Fruit fly (Drosophila melanogaster) whole organism, prepupa: ENCODE data around the gene fy.

Experiments
- Blimp-1 ChIP-seq: fragments of 200-800 bp; sonication (Bioruptor generic); optimal IDR thresholded peaks from 3 replicates; lab custom pipeline; 2017; ENCODE audit warnings: missing biosample characterization, missing genetic modification characterization, mild to moderate bottlenecking, moderate library complexity, missing genetic modification reagents
- CG10631 ChIP-seq: fragments of 200-800 bp; sonication (Bioruptor generic); optimal IDR thresholded peaks from 2 replicates; lab custom pipeline; 2016; ENCODE audit warnings: missing biosample characterization, missing genetic modification characterization
- CG10669 ChIP-seq: fragments of 200-800 bp; sonication (Bioruptor generic); optimal IDR thresholded peaks from 3 replicates; lab custom pipeline; 2018; ENCODE audit warnings: missing biosample characterization, mild to moderate bottlenecking, missing genetic modification characterization, moderate library complexity
- CG11762 ChIP-seq: fragments of 200-800 bp; sonication (Bioruptor generic); optimal IDR thresholded peaks from 3 replicates; lab custom pipeline; 2016; ENCODE audit warnings: missing biosample characterization, missing genetic modification characterization; ENCODE audit not compliant: insufficient read depth
- CG16779 ChIP-seq: fragments of 200-800 bp; sonication (Bioruptor generic); optimal IDR thresholded peaks from 3 replicates; lab custom pipeline; 2017; ENCODE audit warnings: missing biosample characterization, mild to moderate bottlenecking, missing genetic modification characterization
- CG3032 ChIP-seq: fragments of 200-800 bp; optimal IDR thresholded peaks from 2 replicates; lab custom pipeline; 2019; ENCODE audit warnings: missing biosample characterization, mild to moderate bottlenecking, missing genetic modification characterization, moderate library complexity
- CG31627 ChIP-seq: fragments of 200-800 bp; sonication (Bioruptor generic); optimal IDR thresholded peaks from 3 replicates; lab custom pipeline; 2016; ENCODE audit warnings: missing biosample characterization, missing genetic modification characterization
- CG32006 ChIP-seq: fragments of 200-800 bp; sonication (Bioruptor generic); optimal IDR thresholded peaks from 3 replicates; lab custom pipeline; 2017; ENCODE audit warnings: missing biosample characterization, mild to moderate bottlenecking, missing genetic modification characterization
- CG3919 ChIP-seq: fragments of 200-800 bp; sonication (Bioruptor generic); optimal IDR thresholded peaks from 3 replicates; lab custom pipeline; 2016; ENCODE audit warnings: missing biosample characterization, missing genetic modification characterization
- CG6163 ChIP-seq: fragments of 200-800 bp; sonication (Bioruptor generic); IDR thresholded peaks from 3 replicates; pipeline ENCODE4 v1.3.6; 2022; ENCODE audit warnings: missing biosample characterization, missing genetic modification characterization
- CG6808 ChIP-seq: fragments of 200-800 bp; sonication (Bioruptor generic); optimal IDR thresholded peaks from 3 replicates; lab custom pipeline; 2017; ENCODE audit warnings: missing biosample characterization, missing genetic modification characterization, mild to moderate bottlenecking, moderate library complexity, missing genetic modification reagents
- CG7368 ChIP-seq: fragments of 200-800 bp; sonication (Bioruptor generic); optimal IDR thresholded peaks from 3 replicates; lab custom pipeline; 2016; ENCODE audit warnings: missing biosample characterization, missing genetic modification characterization
- CG8632 ChIP-seq: fragments of 200-800 bp; sonication (Bioruptor generic); optimal IDR thresholded peaks from 3 replicates; lab custom pipeline; 2016; ENCODE audit warnings: missing biosample characterization, missing genetic modification characterization
- CG9139 ChIP-seq: fragments of 200-800 bp; sonication (Bioruptor generic); optimal IDR thresholded peaks from 3 replicates; lab custom pipeline; 2017; ENCODE audit warnings: missing biosample characterization, mild to moderate bottlenecking, missing genetic modification characterization
- Eip75B ChIP-seq: fragments of 200-800 bp; sonication (Bioruptor generic); optimal IDR thresholded peaks from 3 replicates; lab custom pipeline; 2016; ENCODE audit warnings: missing biosample characterization, missing genetic modification characterization
- Eip78C ChIP-seq: fragments of 200-800 bp; sonication (Bioruptor generic); peaks from one replicate; lab custom pipeline; 2016; ENCODE audit warnings: missing biosample characterization, missing genetic modification characterization
- Ets21C ChIP-seq: fragments of 200-800 bp; sonication (Bioruptor generic); optimal IDR thresholded peaks from 3 replicates; lab custom pipeline; 2016; ENCODE audit warnings: missing biosample characterization, missing genetic modification characterization
- Ets96B ChIP-seq: fragments of 200-800 bp; optimal IDR thresholded peaks from 2 replicates; lab custom pipeline; 2019; ENCODE audit warnings: missing biosample characterization, mild to moderate bottlenecking, missing genetic modification characterization, moderate library complexity
- Hr38 ChIP-seq: sonication (Bioruptor generic); optimal IDR thresholded peaks from 2 replicates; lab custom pipeline; 2016; ENCODE audit warnings: missing biosample characterization, missing genetic modification characterization
- Hr39 ChIP-seq: fragments of 200-800 bp; sonication (Bioruptor generic); optimal IDR thresholded peaks from 2 replicates; lab custom pipeline; 2016; ENCODE audit warnings: missing biosample characterization, missing genetic modification characterization
- Hr4 ChIP-seq: fragments of 200-800 bp; sonication (Bioruptor generic); optimal IDR thresholded peaks from 3 replicates; lab custom pipeline; 2016; ENCODE audit warnings: missing biosample characterization, missing genetic modification characterization
- OdsH ChIP-seq: fragments of 200-800 bp; sonication (Bioruptor generic); optimal IDR thresholded peaks from 3 replicates; lab custom pipeline; 2016; ENCODE audit warnings: missing biosample characterization, missing genetic modification characterization
- Smox ChIP-seq: fragments of 200-800 bp; sonication (Bioruptor generic); optimal IDR thresholded peaks from 3 replicates; lab custom pipeline; 2016; ENCODE audit warnings: missing biosample characterization, missing genetic modification characterization
- Sox102F ChIP-seq: fragments of 200-800 bp; sonication (Bioruptor generic); optimal IDR thresholded peaks from 2 replicates; lab custom pipeline; 2016; ENCODE audit warnings: missing biosample characterization, mild to moderate bottlenecking, missing genetic modification characterization
- Sox14 ChIP-seq: fragments of 200-800 bp; sonication (Bioruptor generic); optimal IDR thresholded peaks from 3 replicates; lab custom pipeline; 2016; ENCODE audit warnings: missing biosample characterization, missing genetic modification characterization
- Sox15 ChIP-seq: fragments of 200-800 bp; sonication (Bioruptor generic); optimal IDR thresholded peaks from 3 replicates; lab custom pipeline; 2016; ENCODE audit warnings: missing biosample characterization, missing genetic modification characterization
- achi ChIP-seq: fragments of 200-800 bp; sonication (Bioruptor generic); optimal IDR thresholded peaks from 3 replicates; lab custom pipeline; 2016; ENCODE audit warnings: missing biosample characterization, missing genetic modification characterization
- cyc ChIP-seq: fragments of 200-800 bp; sonication (Bioruptor generic); optimal IDR thresholded peaks from 3 replicates; lab custom pipeline; 2016; ENCODE audit warnings: missing biosample characterization, missing genetic modification characterization
- eg ChIP-seq: fragments of 200-800 bp; sonication (Bioruptor generic); IDR thresholded peaks from 3 replicates; pipeline ENCODE4 v1.3.6; 2022; ENCODE audit warnings: missing biosample characterization, missing genetic modification characterization
- esn ChIP-seq: fragments of 200-800 bp; sonication (Bioruptor generic); optimal IDR thresholded peaks from 2 replicates; lab custom pipeline; 2016; ENCODE audit warnings: missing biosample characterization, mild to moderate bottlenecking, missing genetic modification characterization, moderate library complexity
- fd59A ChIP-seq: fragments of 200-800 bp; sonication (Bioruptor generic); optimal IDR thresholded peaks from 2 replicates; lab custom pipeline; 2017; ENCODE audit warnings: missing biosample characterization, mild to moderate bottlenecking, missing genetic modification characterization, missing genetic modification reagents
- lz ChIP-seq: fragments of 200-800 bp; sonication (Bioruptor generic); optimal IDR thresholded peaks from 3 replicates; lab custom pipeline; 2016; ENCODE audit warnings: missing biosample characterization, missing genetic modification characterization
- net ChIP-seq: fragments of 200-800 bp; sonication (Bioruptor generic); optimal IDR thresholded peaks from 3 replicates; lab custom pipeline; 2016; ENCODE audit warnings: missing biosample characterization, missing genetic modification characterization
- vri ChIP-seq: fragments of 200-800 bp; sonication (Bioruptor generic); optimal IDR thresholded peaks from 3 replicates; lab custom pipeline; 2016; ENCODE audit warnings: missing biosample characterization, mild to moderate bottlenecking, missing genetic modification characterization

The fy gene

dm6 chr2L:8403286-8404270 lies 498 bp upstream of the fy start, which contains the start of gene emb (continued):
- peak; percentile 62 for TF ChIP-seq CG31627 (GFP tag; lab: Kevin White, UChicago)
- peak; percentile 37 for TF ChIP-seq Ets21C (GFP tag; lab: Kevin White, UChicago)
- peak; percentile 58 for TF ChIP-seq CG10631 (GFP tag; lab: Kevin White, UChicago)
- no peak for TF ChIP-seq Sox15 (GFP tag; lab: Kevin White, UChicago)
- no peak for TF ChIP-seq CG16779 (tag; lab: Kevin White, UChicago)
- TF ChIP-seq Hr38 (GFP tag; lab: Kevin White, UChicago): no peak
- TF ChIP-seq CG7368 (GFP tag; lab: Kevin White, UChicago): no peak
- no peak for TF ChIP-seq CG8632 (GFP tag; lab: Kevin White, UChicago)
- peak; percentile 50 for TF ChIP-seq Ets96B (tag; lab: Kevin White, UChicago)
- peak; percentile 37 for TF ChIP-seq cyc (GFP tag; lab: Kevin White, UChicago)

dm6 chr2L:8399863-8400598 lies 3.0 kb downstream of the fy start, which contains the start of gene CG31898:
CG31898 (plus strand) TSS chr2L:8400421.
- TF ChIP-seq eg (GFP tag; lab: Robert Waterston, UW) (no peak), CG3032 (tag; lab: Kevin White, UChicago) (no peak), Eip75B (GFP tag; lab: Kevin White, UChicago) (no peak), CG7368 (GFP tag; lab: Kevin White, UChicago) (no peak), vri (GFP tag; lab: Kevin White, UChicago) (peak; percentile 87), CG9139 (GFP tag; lab: Kevin White, UChicago) (no peak), Eip78C (no peak), CG10669 (GFP tag; lab: Kevin White, UChicago) (no peak)
- TF ChIP-seq, all 60 proteins: peak for 1

dm6 chr2L:8398721-8399120 lies 4.4 kb downstream of the fy start, which contains the start of gene CG13386:
CG13386 (plus strand) TSS chr2L:8399021.
- TF ChIP-seq Sox102F (GFP tag; lab: Kevin White, UChicago) (no peak), CG6163 (GFP tag; lab: Robert Waterston, UW) (no peak), CG7368 (GFP tag; lab: Kevin White, UChicago) (no peak), fd59A (GFP tag; lab: Kevin White, UChicago) (no peak), CG32006 (GFP tag; lab: Kevin White, UChicago) (no peak), CG3032 (tag; lab: Kevin White, UChicago) (no peak), CG6808 (no peak)

- TF ChIP-seq CG11762 (no peak), Sox14 (GFP tag; lab: Kevin White, UChicago) (no peak), esn (GFP tag; lab: Kevin White, UChicago) (no peak), CG9139 (GFP tag; lab: Kevin White, UChicago) (no peak), net (GFP tag; lab: Kevin White, UChicago) (no peak), lz (GFP tag; lab: Kevin White, UChicago) (no peak), Hr4 (GFP tag; lab: Kevin White, UChicago) (no peak), Smox (no peak), CG31627 (GFP tag; lab: Kevin White, UChicago) (no peak), Eip75B (GFP tag; lab: Kevin White, UChicago) (no peak), CG3919 (GFP tag; lab: Kevin White, UChicago) (no peak), achi (no peak), CG10669 (GFP tag; lab: Kevin White, UChicago) (no peak), OdsH (GFP tag; lab: Kevin White, UChicago) (no peak), Sox15 (GFP tag; lab: Kevin White, UChicago) (no peak), CG10631 (GFP tag; lab: Kevin White, UChicago) (no peak), Hr39 (no peak), Blimp-1 (GFP tag; lab: Kevin White, UChicago) (no peak)
These were observed 6.9 kb downstream of the fy start, which contains the start of the genes Peritrophin-15a and CG13385 for dm6 chr2L:8395996-8396699. Peritrophin-15a (minus strand) TSS chr2L:8396096. CG13385 (plus strand) TSS chr2L:8396649.
